Fruit fly (Drosophila melanogaster) whole organism, prepupa: ENCODE data around the gene CG12502.
A peak's percentile ranks its signal among the peaks of the same experiment; 100 is the strongest.

ENCODE experiments used
- CG10669 ChIP-seq: fragments of 200-800 bp; sonication (Bioruptor generic); optimal IDR thresholded peaks from 3 replicates; lab custom pipeline; 2018; ENCODE audit warnings: missing biosample characterization, mild to moderate bottlenecking, missing genetic modification characterization, moderate library complexity
- CG11902 ChIP-seq: fragments of 200-800 bp; sonication (Bioruptor generic); optimal IDR thresholded peaks from 3 replicates; lab custom pipeline; 2016; ENCODE audit warnings: missing biosample characterization, missing genetic modification characterization
- CG15336 ChIP-seq: fragments of 200-800 bp; sonication (Bioruptor generic); IDR thresholded peaks from 2 replicates; pipeline ENCODE4 v1.3.6; 2022; ENCODE audit warnings: missing biosample characterization, missing genetic modification characterization
- CG16779 ChIP-seq: fragments of 200-800 bp; sonication (Bioruptor generic); optimal IDR thresholded peaks from 3 replicates; lab custom pipeline; 2017; ENCODE audit warnings: missing biosample characterization, mild to moderate bottlenecking, missing genetic modification characterization
- CG3032 ChIP-seq: fragments of 200-800 bp; optimal IDR thresholded peaks from 2 replicates; lab custom pipeline; 2019; ENCODE audit warnings: missing biosample characterization, mild to moderate bottlenecking, missing genetic modification characterization, moderate library complexity
- CG32006 ChIP-seq: fragments of 200-800 bp; sonication (Bioruptor generic); optimal IDR thresholded peaks from 3 replicates; lab custom pipeline; 2017; ENCODE audit warnings: missing biosample characterization, mild to moderate bottlenecking, missing genetic modification characterization
- CG34406 ChIP-seq: fragments of 200-800 bp; sonication (Bioruptor generic); optimal IDR thresholded peaks from 3 replicates; lab custom pipeline; 2016; ENCODE audit warnings: missing biosample characterization, missing genetic modification characterization
- CG6163 ChIP-seq: fragments of 200-800 bp; sonication (Bioruptor generic); IDR thresholded peaks from 3 replicates; pipeline ENCODE4 v1.3.6; 2022; ENCODE audit warnings: missing biosample characterization, missing genetic modification characterization
- CG6276 ChIP-seq: fragments of 200-800 bp; sonication (Bioruptor generic); optimal IDR thresholded peaks from 2 replicates; lab custom pipeline; 2017; ENCODE audit warnings: missing biosample characterization, mild to moderate bottlenecking, missing genetic modification characterization
- CG6808 ChIP-seq: fragments of 200-800 bp; sonication (Bioruptor generic); optimal IDR thresholded peaks from 3 replicates; lab custom pipeline; 2017; ENCODE audit warnings: missing biosample characterization, missing genetic modification characterization, mild to moderate bottlenecking, moderate library complexity, missing genetic modification reagents
- CG6854 ChIP-seq: fragments of 200-800 bp; sonication (Bioruptor generic); optimal IDR thresholded peaks from 2 replicates; lab custom pipeline; 2017; ENCODE audit warnings: missing biosample characterization, mild to moderate bottlenecking, missing genetic modification characterization
- CG7368 ChIP-seq: fragments of 200-800 bp; sonication (Bioruptor generic); optimal IDR thresholded peaks from 3 replicates; lab custom pipeline; 2016; ENCODE audit warnings: missing biosample characterization, missing genetic modification characterization
- CG8119 ChIP-seq: fragments of 200-800 bp; sonication (Bioruptor generic); IDR thresholded peaks from 3 replicates; pipeline ENCODE4 v1.3.6; 2022; ENCODE audit warnings: missing biosample characterization, missing genetic modification characterization
- CG8632 ChIP-seq: fragments of 200-800 bp; sonication (Bioruptor generic); optimal IDR thresholded peaks from 3 replicates; lab custom pipeline; 2016; ENCODE audit warnings: missing biosample characterization, missing genetic modification characterization
- Eip75B ChIP-seq: fragments of 200-800 bp; sonication (Bioruptor generic); optimal IDR thresholded peaks from 3 replicates; lab custom pipeline; 2016; ENCODE audit warnings: missing biosample characterization, missing genetic modification characterization
- Eip78C ChIP-seq: fragments of 200-800 bp; sonication (Bioruptor generic); peaks from one replicate; lab custom pipeline; 2016; ENCODE audit warnings: missing biosample characterization, missing genetic modification characterization
- Eip93F ChIP-seq: fragments of 200-800 bp; sonication (Bioruptor generic); optimal IDR thresholded peaks from 2 replicates; lab custom pipeline; 2016; ENCODE audit warnings: missing biosample characterization, mild to moderate bottlenecking, missing genetic modification characterization
- Ets21C ChIP-seq: fragments of 200-800 bp; sonication (Bioruptor generic); optimal IDR thresholded peaks from 3 replicates; lab custom pipeline; 2016; ENCODE audit warnings: missing biosample characterization, missing genetic modification characterization
- Ets96B ChIP-seq: fragments of 200-800 bp; optimal IDR thresholded peaks from 2 replicates; lab custom pipeline; 2019; ENCODE audit warnings: missing biosample characterization, mild to moderate bottlenecking, missing genetic modification characterization, moderate library complexity
- Hr38 ChIP-seq: sonication (Bioruptor generic); optimal IDR thresholded peaks from 2 replicates; lab custom pipeline; 2016; ENCODE audit warnings: missing biosample characterization, missing genetic modification characterization
- Hr39 ChIP-seq: fragments of 200-800 bp; sonication (Bioruptor generic); optimal IDR thresholded peaks from 2 replicates; lab custom pipeline; 2016; ENCODE audit warnings: missing biosample characterization, missing genetic modification characterization
- Hr4 ChIP-seq: fragments of 200-800 bp; sonication (Bioruptor generic); optimal IDR thresholded peaks from 3 replicates; lab custom pipeline; 2016; ENCODE audit warnings: missing biosample characterization, missing genetic modification characterization
- Lpt ChIP-seq: fragments of 200-800 bp; sonication (Bioruptor generic); optimal IDR thresholded peaks from 3 replicates; lab custom pipeline; 2016; ENCODE audit warnings: missing biosample characterization, missing genetic modification characterization
- Met ChIP-seq: fragments of 200-800 bp; sonication (Bioruptor generic); optimal IDR thresholded peaks from 3 replicates; lab custom pipeline; 2016; ENCODE audit warnings: missing biosample characterization, missing genetic modification characterization
- OdsH ChIP-seq: fragments of 200-800 bp; sonication (Bioruptor generic); optimal IDR thresholded peaks from 3 replicates; lab custom pipeline; 2016; ENCODE audit warnings: missing biosample characterization, missing genetic modification characterization
- Smox ChIP-seq: fragments of 200-800 bp; sonication (Bioruptor generic); optimal IDR thresholded peaks from 3 replicates; lab custom pipeline; 2016; ENCODE audit warnings: missing biosample characterization, missing genetic modification characterization
- Sox102F ChIP-seq: fragments of 200-800 bp; sonication (Bioruptor generic); optimal IDR thresholded peaks from 2 replicates; lab custom pipeline; 2016; ENCODE audit warnings: missing biosample characterization, mild to moderate bottlenecking, missing genetic modification characterization
- Sox14 ChIP-seq: fragments of 200-800 bp; sonication (Bioruptor generic); optimal IDR thresholded peaks from 3 replicates; lab custom pipeline; 2016; ENCODE audit warnings: missing biosample characterization, missing genetic modification characterization
- achi ChIP-seq: fragments of 200-800 bp; sonication (Bioruptor generic); optimal IDR thresholded peaks from 3 replicates; lab custom pipeline; 2016; ENCODE audit warnings: missing biosample characterization, missing genetic modification characterization
- acj6 ChIP-seq: fragments of 200-800 bp; sonication (Bioruptor generic); optimal IDR thresholded peaks from 3 replicates; lab custom pipeline; 2016; ENCODE audit warnings: missing biosample characterization, missing genetic modification characterization
- cyc ChIP-seq: fragments of 200-800 bp; sonication (Bioruptor generic); optimal IDR thresholded peaks from 3 replicates; lab custom pipeline; 2016; ENCODE audit warnings: missing biosample characterization, missing genetic modification characterization
- dac ChIP-seq: fragments of 200-800 bp; sonication (Bioruptor generic); optimal IDR thresholded peaks from 2 replicates; lab custom pipeline; 2017; ENCODE audit warnings: missing biosample characterization, mild to moderate bottlenecking, missing genetic modification characterization
- dsx ChIP-seq: fragments of 200-800 bp; optimal IDR thresholded peaks from 3 replicates; lab custom pipeline; 2019; ENCODE audit warnings: missing biosample characterization, mild to moderate bottlenecking, missing genetic modification characterization, moderate library complexity; ENCODE audit not compliant: poor library complexity, severe bottlenecking
- eg ChIP-seq: fragments of 200-800 bp; sonication (Bioruptor generic); IDR thresholded peaks from 3 replicates; pipeline ENCODE4 v1.3.6; 2022; ENCODE audit warnings: missing biosample characterization, missing genetic modification characterization
- fd85E ChIP-seq: fragments of 200-800 bp; sonication (Bioruptor generic); optimal IDR thresholded peaks from 3 replicates; lab custom pipeline; 2016; ENCODE audit warnings: missing biosample characterization, missing genetic modification characterization
- lz ChIP-seq: fragments of 200-800 bp; sonication (Bioruptor generic); optimal IDR thresholded peaks from 3 replicates; lab custom pipeline; 2016; ENCODE audit warnings: missing biosample characterization, missing genetic modification characterization
- net ChIP-seq: fragments of 200-800 bp; sonication (Bioruptor generic); optimal IDR thresholded peaks from 3 replicates; lab custom pipeline; 2016; ENCODE audit warnings: missing biosample characterization, missing genetic modification characterization
- pdm3 ChIP-seq: fragments of 200-800 bp; sonication (Bioruptor generic); optimal IDR thresholded peaks from 3 replicates; lab custom pipeline; 2016; ENCODE audit warnings: missing biosample characterization, missing genetic modification characterization
- spab ChIP-seq: fragments of 200-800 bp; sonication (Bioruptor generic); optimal IDR thresholded peaks from 2 replicates; lab custom pipeline; 2017; ENCODE audit warnings: missing biosample characterization, mild to moderate bottlenecking, missing genetic modification characterization, missing genetic modification reagents
- ss ChIP-seq, 2 experiments: fragments of 200-800 bp; sonication (Bioruptor generic); optimal IDR thresholded peaks; 2 replicates in 1 of 2; 3 replicates in 1 of 2; lab custom pipeline; 2017 to 2018; ENCODE audit warnings: mild to moderate bottlenecking in 2 of 2, missing biosample characterization in 2 of 2, missing genetic modification characterization in 2 of 2, moderate library complexity in 1 of 2
- svp ChIP-seq: fragments of 200-800 bp; sonication (Bioruptor generic); peaks from one replicate; lab custom pipeline; 2016; ENCODE audit warnings: missing biosample characterization, missing genetic modification characterization
- vri ChIP-seq: fragments of 200-800 bp; sonication (Bioruptor generic); optimal IDR thresholded peaks from 3 replicates; lab custom pipeline; 2016; ENCODE audit warnings: missing biosample characterization, mild to moderate bottlenecking, missing genetic modification characterization

Gene CG12502

dm6 chr3L:872389-872972 lies 7.3 kb downstream of the CG12502 start (continued):
- TF ChIP-seq Ets21C (GFP tag; lab: Kevin White, UChicago) (peak; percentile 42), CG8632 (GFP tag; lab: Kevin White, UChicago) (no peak), pdm3 (GFP tag; lab: Kevin White, UChicago) (peak; percentile 44), lz (peak; percentile 62), cyc (GFP tag; lab: Kevin White, UChicago) (peak; percentile 52), dsx (GFP tag; lab: Kevin White, UChicago) (no peak), CG11902 (GFP tag; lab: Kevin White, UChicago) (no peak), CG16779 (tag; lab: Kevin White, UChicago) (no peak), OdsH (GFP tag; lab: Kevin White, UChicago) (peak; percentile 59)

- TF ChIP-seq CG6808 (GFP tag; lab: Kevin White, UChicago) (no peak), dsx (GFP tag; lab: Kevin White, UChicago) (no peak), Hr4 (GFP tag; lab: Kevin White, UChicago) (peak; percentile 34), Ets21C (GFP tag; lab: Kevin White, UChicago) (no peak), dac (GFP tag; lab: Kevin White, UChicago) (no peak), cyc (GFP tag; lab: Kevin White, UChicago) (no peak), Met (GFP tag; lab: Kevin White, UChicago) (no peak), OdsH (GFP tag; lab: Kevin White, UChicago) (no peak), Eip78C (GFP tag; lab: Kevin White, UChicago) (peak; percentile 4), Sox14 (GFP tag; lab: Kevin White, UChicago) (no peak), CG6163 (peak; percentile 35; the same call in 2 of the 3 replicates), CG32006 (GFP tag; lab: Kevin White, UChicago) (peak; percentile 54), CG6854 (GFP tag; lab: Kevin White, UChicago) (no peak), CG7368 (GFP tag; lab: Kevin White, UChicago) (no peak), Smox (GFP tag; lab: Kevin White, UChicago) (no peak), CG3032 (tag; lab: Kevin White, UChicago) (no peak), net (no peak), CG10669 (GFP tag; lab: Kevin White, UChicago) (no peak), achi (GFP tag; lab: Kevin White, UChicago) (peak; percentile 11), lz (no peak), Ets96B (tag; lab: Kevin White, UChicago) (no peak), CG6276 (GFP tag; lab: Kevin White, UChicago) (peak; percentile 35), Sox102F (GFP tag; lab: Kevin White, UChicago) (no peak), CG15336 (GFP tag; lab: Robert Waterston, UW) (peak; percentile 18; the same call in 1 of the 2 replicates), spab (no peak)
Measured at dm6 chr3L:875416-876011, 10.3 kb downstream of the CG12502 start.

DNA sequence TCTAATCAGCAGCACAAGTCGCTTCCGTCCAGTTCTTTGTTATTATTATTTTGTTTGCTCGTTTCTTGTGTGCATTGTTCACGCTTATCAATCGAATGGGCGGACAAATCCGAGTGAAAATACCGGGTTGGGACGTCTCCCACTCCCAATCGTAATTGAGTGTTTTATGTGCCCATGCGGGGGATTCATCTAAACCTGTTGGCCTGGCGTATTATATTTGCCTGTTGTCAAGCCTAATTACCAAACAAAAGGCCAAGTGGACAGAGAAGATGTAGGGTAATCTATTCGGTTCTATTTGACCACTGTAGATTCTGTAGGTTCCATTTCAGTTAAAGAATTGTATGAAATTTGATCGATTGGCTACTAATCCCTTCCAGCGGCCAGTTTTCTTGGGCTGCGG lies 10.9 kb downstream of the CG12502 start:
- TF ChIP-seq Sox14 (GFP tag; lab: Kevin White, UChicago) (peak; percentile 24), Lpt (GFP tag; lab: Kevin White, UChicago) (no peak), eg (GFP tag; lab: Robert Waterston, UW) (0 out of 3 replicates have a peak, but pooled peaks have one; percentile 35)

dm6 chr3L:876656-877055 lies 11.5 kb downstream of the CG12502 start:
- no peak for TF ChIP-seq acj6
- no peak for TF ChIP-seq Lpt (GFP tag; lab: Kevin White, UChicago)
- TF ChIP-seq fd85E = no peak
- no peak for TF ChIP-seq vri (GFP tag; lab: Kevin White, UChicago)
- TF ChIP-seq CG3032 (tag; lab: Kevin White, UChicago) = no peak
- no peak for TF ChIP-seq CG8632 (GFP tag; lab: Kevin White, UChicago)
- no peak for TF ChIP-seq Hr38 (GFP tag; lab: Kevin White, UChicago)
- TF ChIP-seq svp (GFP tag; lab: Kevin White, UChicago) = no peak
- no peak for TF ChIP-seq Eip75B (GFP tag; lab: Kevin White, UChicago)
- no peak for TF ChIP-seq CG6808 (GFP tag; lab: Kevin White, UChicago)
- TF ChIP-seq CG34406 (GFP tag; lab: Kevin White, UChicago) = no peak
- no peak for TF ChIP-seq net
- TF ChIP-seq ss (GFP tag; optimal IDR thresholded peaks at IDR 0.05; lab: Kevin White, UChicago) = peak in 1 of 2 experiments; percentile 24
- 0 out of 3 replicates have a peak, but pooled peaks have one; percentile 16 for TF ChIP-seq CG8119 (GFP tag; lab: Robert Waterston, UW)
- no peak for TF ChIP-seq Hr39 (GFP tag; lab: Kevin White, UChicago)
- no peak for TF ChIP-seq Eip93F
- TF ChIP-seq Eip78C (GFP tag; lab: Kevin White, UChicago) = peak; percentile 31
- no peak for TF ChIP-seq CG11902 (GFP tag; lab: Kevin White, UChicago)
